Worm (Caenorhabditis elegans) whole organism, L4 larva: ENCODE measurements around the gene D2024.5.

Experiments
- F37D6.2 ChIP-seq: sonication (generic microtip); optimal IDR thresholded peaks from 2 replicates; lab custom pipeline; 2016; ENCODE audit warnings: mild to moderate bottlenecking, missing genetic modification characterization, missing compliant biosample characterization
- T20F7.1 ChIP-seq: fragments of 200-800 bp; sonication (Bioruptor generic); optimal IDR thresholded peaks from 2 replicates; lab custom pipeline; 2018; ENCODE audit warnings: mild to moderate bottlenecking, missing genetic modification characterization, missing compliant biosample characterization
- ZK337.2 ChIP-seq: fragments of 200-800 bp; sonication (Bioruptor generic); IDR thresholded peaks from 2 replicates; pipeline ENCODE4 v1.3.6; 2022; ENCODE audit warnings: missing genetic modification reagents, missing genetic modification characterization, missing compliant biosample characterization
- ZK546.5 ChIP-seq, 2 experiments: sonication (generic microtip); optimal IDR thresholded peaks; 2 replicates each; lab custom pipeline; 2017; ENCODE audit warnings: missing biosample characterization in 2 of 2, missing genetic modification characterization in 2 of 2
- aha-1 ChIP-seq: fragments of 150-350 bp; peaks from one replicate; lab custom pipeline; 2014; ENCODE audit warnings: missing biosample characterization, missing genetic modification characterization
- ceh-62 ChIP-seq: sonication (generic microtip); optimal IDR thresholded peaks from 2 replicates; lab custom pipeline; 2017; ENCODE audit warnings: missing biosample characterization, missing genetic modification characterization
- cey-2 ChIP-seq: sonication (generic microtip); optimal IDR thresholded peaks from 3 replicates; lab custom pipeline; 2017; ENCODE audit warnings: missing genetic modification characterization, mild to moderate bottlenecking, missing compliant biosample characterization, antibody characterized with exemption, borderline replicate concordance; ENCODE audit not compliant: insufficient read depth
- daf-16 ChIP-seq, 3 experiments: sonication (generic microtip); optimal IDR thresholded peaks; 2 replicates each; lab custom pipeline; 2016 to 2017; ENCODE audit warnings: missing genetic modification characterization in 3 of 3, missing genetic modification reagents in 3 of 3, mild to moderate bottlenecking in 2 of 3, missing compliant biosample characterization in 2 of 3, missing biosample characterization in 1 of 3, moderate library complexity in 1 of 3
- daf-19 ChIP-seq: fragments of 200-800 bp; sonication (Bioruptor generic); conservative IDR thresholded peaks from 2 replicates; pipeline ENCODE4 v1.3.6; 2022; ENCODE audit warnings: missing genetic modification characterization, missing compliant biosample characterization
- dmd-6 ChIP-seq: fragments of 200-800 bp; sonication (Bioruptor generic); IDR thresholded peaks from 2 replicates; pipeline ENCODE4 v1.3.6; 2022; ENCODE audit warnings: missing genetic modification reagents, missing genetic modification characterization, missing compliant biosample characterization
- dmd-9 ChIP-seq: fragments of 200-800 bp; sonication (Bioruptor generic); IDR thresholded peaks from 2 replicates; pipeline ENCODE4 v1.3.6; 2022; ENCODE audit warnings: missing genetic modification reagents, missing genetic modification characterization, missing compliant biosample characterization
- dve-1 ChIP-seq: sonication (generic microtip); optimal IDR thresholded peaks from 2 replicates; lab custom pipeline; 2017; ENCODE audit warnings: antibody characterized with exemption, mild to moderate bottlenecking, missing genetic modification characterization, missing compliant biosample characterization; ENCODE audit not compliant: insufficient read depth
- egl-27 ChIP-seq: sonication (generic microtip); optimal IDR thresholded peaks from 3 replicates; lab custom pipeline; 2017; ENCODE audit warnings: missing biosample characterization, missing genetic modification reagents, missing genetic modification characterization
- hlh-11 ChIP-seq: fragments of 200-800 bp; sonication (Bioruptor generic); optimal IDR thresholded peaks from 2 replicates; lab custom pipeline; 2018; ENCODE audit warnings: mild to moderate bottlenecking, missing genetic modification characterization, missing compliant biosample characterization
- hlh-30 ChIP-seq: sonication (generic microtip); optimal IDR thresholded peaks from 2 replicates; lab custom pipeline; 2017; ENCODE audit warnings: antibody characterized with exemption, mild to moderate bottlenecking, missing genetic modification characterization, missing compliant biosample characterization; ENCODE audit not compliant: insufficient read depth
- lin-29 ChIP-seq: fragments of 200-800 bp; sonication (Bioruptor generic); IDR thresholded peaks from 2 replicates; pipeline ENCODE4 v1.3.6; 2022; ENCODE audit warnings: missing genetic modification reagents, missing genetic modification characterization, missing compliant biosample characterization
- lin-39 ChIP-seq: fragments of 150-350 bp; optimal IDR thresholded peaks from 2 replicates; lab custom pipeline; 2014; ENCODE audit warnings: missing biosample characterization, missing genetic modification reagents, missing genetic modification characterization
- mdl-1 ChIP-seq, 2 experiments: fragments of 150-350 bp in 1 of 2; sonication (generic microtip) in 1 of 2; optimal IDR thresholded peaks; 2 replicates each; lab custom pipeline; 2014 to 2017; ENCODE audit warnings: missing biosample characterization in 2 of 2, missing genetic modification characterization in 2 of 2
- mes-2 ChIP-seq: sonication (generic microtip); optimal IDR thresholded peaks from 2 replicates; lab custom pipeline; 2016; ENCODE audit warnings: missing genotype, mild to moderate bottlenecking, missing genetic modification characterization, missing compliant biosample characterization; ENCODE audit not compliant: poor library complexity, severe bottlenecking
- nhr-10 ChIP-seq: fragments of 150-350 bp; optimal IDR thresholded peaks from 2 replicates; lab custom pipeline; 2014; ENCODE audit warnings: missing biosample characterization, missing genetic modification characterization
- nhr-11 ChIP-seq: fragments of 150-350 bp; optimal IDR thresholded peaks from 2 replicates; lab custom pipeline; 2014; ENCODE audit warnings: missing biosample characterization, missing genetic modification characterization
- nhr-237 ChIP-seq: sonication (generic microtip); optimal IDR thresholded peaks from 2 replicates; lab custom pipeline; 2017; ENCODE audit warnings: missing biosample characterization, missing genetic modification characterization
- nhr-25 ChIP-seq: sonication (generic microtip); optimal IDR thresholded peaks from 2 replicates; lab custom pipeline; 2017; ENCODE audit warnings: missing genetic modification characterization, mild to moderate bottlenecking, missing compliant biosample characterization, antibody characterized with exemption, moderate library complexity, borderline replicate concordance; ENCODE audit not compliant: insufficient read depth
- nhr-28 ChIP-seq: fragments of 150-350 bp; optimal IDR thresholded peaks from 2 replicates; lab custom pipeline; 2014; ENCODE audit warnings: missing biosample characterization, missing genetic modification characterization
- nhr-48 ChIP-seq: sonication (generic microtip); optimal IDR thresholded peaks from 2 replicates; lab custom pipeline; 2016; ENCODE audit warnings: mild to moderate bottlenecking, missing genetic modification characterization, missing compliant biosample characterization
- nhr-6 ChIP-seq: fragments of 150-350 bp; optimal IDR thresholded peaks from 2 replicates; lab custom pipeline; 2014; ENCODE audit warnings: missing biosample characterization, missing genetic modification characterization
- nhr-77 ChIP-seq: fragments of 150-350 bp; optimal IDR thresholded peaks from 2 replicates; lab custom pipeline; 2014; ENCODE audit warnings: missing biosample characterization, missing genetic modification characterization
- pqm-1 ChIP-seq: sonication (generic microtip); optimal IDR thresholded peaks from 2 replicates; lab custom pipeline; 2017; ENCODE audit warnings: missing biosample characterization, missing genetic modification characterization
- saeg-2 ChIP-seq: fragments of 200-800 bp; sonication (Bioruptor generic); IDR thresholded peaks from 2 replicates; pipeline ENCODE4 v1.3.6; 2022; ENCODE audit warnings: missing genetic modification reagents, missing genetic modification characterization, missing compliant biosample characterization
- snpc-1.2 ChIP-seq: fragments of 200-800 bp; sonication (Bioruptor generic); IDR thresholded peaks from 2 replicates; pipeline ENCODE4 v1.3.6; 2022; ENCODE audit warnings: missing genetic modification reagents, missing genetic modification characterization, missing compliant biosample characterization
- spr-3 ChIP-seq: fragments of 200-800 bp; sonication (Bioruptor generic); optimal IDR thresholded peaks from 2 replicates; lab custom pipeline; 2018; ENCODE audit warnings: mild to moderate bottlenecking, missing genetic modification characterization, missing compliant biosample characterization
- unc-62 ChIP-seq, 3 experiments: fragments of 150-350 bp in 1 of 3; sonication (generic microtip); optimal IDR thresholded peaks in 2 of 3; peaks in 1 of 3; 1 replicate in 1 of 3; 2 replicates in 2 of 3; lab custom pipeline; 2014 to 2017; ENCODE audit warnings: missing biosample characterization in 3 of 3, missing genetic modification characterization in 3 of 3, missing genetic modification reagents in 3 of 3, missing genotype in 1 of 3
- vab-7 ChIP-seq: fragments of 200-800 bp; sonication (Bioruptor generic); IDR thresholded peaks from 2 replicates; pipeline ENCODE4 v1.3.6; 2022; ENCODE audit warnings: missing genetic modification reagents, missing genetic modification characterization, missing compliant biosample characterization
- zfp-2 ChIP-seq: sonication (generic microtip); optimal IDR thresholded peaks from 2 replicates; lab custom pipeline; 2016; ENCODE audit warnings: mild to moderate bottlenecking, missing genetic modification characterization, missing compliant biosample characterization
- ztf-11 ChIP-seq: fragments of 150-350 bp; optimal IDR thresholded peaks from 2 replicates; lab custom pipeline; 2014; ENCODE audit warnings: missing biosample characterization, missing genetic modification characterization

Gene D2024.5

DNA sequence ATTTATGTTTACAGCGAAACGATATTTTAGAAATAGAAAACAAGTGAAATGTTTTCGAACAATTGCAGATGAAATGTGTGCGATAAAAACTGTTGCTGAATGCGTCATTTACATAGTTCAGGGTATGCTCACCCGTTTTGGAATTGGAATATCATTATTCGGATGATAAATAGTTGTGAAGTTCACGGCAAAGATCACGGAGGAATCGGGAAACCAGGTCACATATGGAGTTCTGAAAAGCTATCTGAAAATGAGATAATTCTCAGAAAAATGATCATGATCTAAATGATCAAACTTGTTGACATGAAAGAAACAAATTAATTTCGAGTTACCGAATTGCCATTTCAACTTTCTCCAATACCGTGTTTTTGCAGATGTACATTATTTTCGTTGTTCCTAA is 32.4 kb downstream of the D2024.5 start, which contains the start of gene best-16:
TSS of gene best-16 (minus strand) at position 101 of the 400 bp plus-strand sequence.
- TF ChIP-seq daf-19 (GFP tag; lab: Robert Waterston, UW) (no peak), mes-2 (no peak), ZK546.5 (tag; optimal IDR thresholded peaks at IDR 0.05; lab: Kevin White, UChicago) (no peak), ceh-62 (tag; lab: Kevin White, UChicago) (no peak), snpc-1.2 (no peak), egl-27 (tag; lab: Kevin White, UChicago) (no peak), cey-2 (tag; lab: Kevin White, UChicago) (no peak)

- TF ChIP-seq snpc-1.2 (no peak), nhr-25 (tag; lab: Kevin White, UChicago) (no peak), nhr-48 (tag; lab: Kevin White, UChicago) (no peak), nhr-11 (tag; lab: Kevin White, UChicago) (no peak), nhr-237 (tag; lab: Kevin White, UChicago) (no peak), lin-39 (tag; lab: Kevin White, UChicago) (no peak), lin-29 (GFP tag; lab: Robert Waterston, UW) (no peak), zfp-2 (no peak), egl-27 (tag; lab: Kevin White, UChicago) (no peak), saeg-2 (GFP tag; lab: Robert Waterston, UW) (no peak), vab-7 (no peak), ZK337.2 (GFP tag; lab: Robert Waterston, UW) (no peak), dmd-9 (no peak)
- TF ChIP-seq, all 104 proteins: peak for 0
Measured at ce11 chrIV:7191745-7192144, 36.4 kb downstream of the D2024.5 start, which contains the start of gene R13A1.5. TSS of gene R13A1.5 (minus strand) at chrIV:7191845.

- TF ChIP-seq spr-3 (GFP tag; lab: Kevin White, UChicago) (no peak), dve-1 (tag; lab: Kevin White, UChicago) (peak; percentile 89), unc-62 (GFP tag; optimal IDR thresholded peaks at IDR 0.05 in 1 of 2; lab: Kevin White, UChicago) (peak in 1 of 2 experiments; percentile 28), unc-62 (tag; optimal IDR thresholded peaks at IDR 0.05; lab: Kevin White, UChicago) (no peak), nhr-6 (tag; lab: Kevin White, UChicago) (no peak), nhr-10 (peak; percentile 10), nhr-77 (peak; percentile 91), nhr-28 (peak; percentile 95), hlh-30 (tag; lab: Kevin White, UChicago) (peak; percentile 67), T20F7.1 (GFP tag; lab: Kevin White, UChicago) (peak; percentile 63), ztf-11 (tag; lab: Kevin White, UChicago) (no peak), nhr-25 (tag; lab: Kevin White, UChicago) (no peak), daf-16 (GFP tag; optimal IDR thresholded peaks at IDR 0.05; lab: Kevin White, UChicago) (peak in 1 of 2 experiments; percentile 36), daf-16 (tag; optimal IDR thresholded peaks at IDR 0.05; lab: Kevin White, UChicago) (peak; percentile 91), aha-1 (peak; percentile 80), nhr-48 (tag; lab: Kevin White, UChicago) (peak; percentile 72), dmd-6 (GFP tag; lab: Robert Waterston, UW) (peak; percentile 89), mdl-1 (tag; optimal IDR thresholded peaks at IDR 0.05; lab: Kevin White, UChicago) (peak in 1 of 2 experiments; percentile 20), hlh-11 (tag; lab: Kevin White, UChicago) (peak; percentile 81), F37D6.2 (tag; lab: Kevin White, UChicago) (no peak), pqm-1 (peak; percentile 93)
Measured at ce11 chrIV:7190409-7190808, 37.7 kb downstream of the D2024.5 start.
